Fruit fly (Drosophila melanogaster) whole organism, embryonic: ENCODE data around the gene Hsp70Ba.
A peak's percentile ranks its signal among the peaks of the same experiment; 100 is the strongest.

ENCODE experiments used
- CG11085 ChIP-seq: fragments of 200-800 bp; sonication (Bioruptor generic); IDR thresholded peaks from 2 replicates; pipeline ENCODE4 v1.3.6; 2022; ENCODE audit warnings: missing biosample characterization, missing genetic modification characterization
- CG11398 ChIP-seq: fragments of 200-800 bp; sonication (Bioruptor generic); optimal IDR thresholded peaks from 2 replicates; lab custom pipeline; 2016; ENCODE audit warnings: missing biosample characterization, missing genetic modification characterization
- CG11723 ChIP-seq: fragments of 200-800 bp; sonication (Bioruptor generic); optimal IDR thresholded peaks from 2 replicates; lab custom pipeline; 2017; ENCODE audit warnings: missing biosample characterization, mild to moderate bottlenecking, missing genetic modification characterization
- CG1233 ChIP-seq: fragments of 200-800 bp; sonication (Bioruptor generic); optimal IDR thresholded peaks from 4 replicates; lab custom pipeline; 2018; ENCODE audit warnings: missing biosample characterization, mild to moderate bottlenecking, missing genetic modification characterization
- CG12659 ChIP-seq: fragments of 200-800 bp; sonication (Bioruptor generic); optimal IDR thresholded peaks from 3 replicates; lab custom pipeline; 2017; ENCODE audit warnings: mild to moderate bottlenecking, missing biosample characterization, missing genetic modification reagents, missing genetic modification characterization
- CG12744 ChIP-seq: fragments of 200-800 bp; sonication (Bioruptor generic); optimal IDR thresholded peaks from 2 replicates; lab custom pipeline; 2016; ENCODE audit warnings: missing biosample characterization, missing genetic modification characterization
- CG13894 ChIP-seq: fragments of 200-800 bp; sonication (Bioruptor generic); optimal IDR thresholded peaks from 3 replicates; lab custom pipeline; 2018; ENCODE audit warnings: missing biosample characterization, mild to moderate bottlenecking, missing genetic modification characterization, moderate library complexity
- CG14050 ChIP-seq: fragments of 200-800 bp; sonication (Bioruptor generic); IDR thresholded peaks from 3 replicates; pipeline ENCODE4 v1.3.6; 2022; ENCODE audit warnings: missing biosample characterization, missing genetic modification characterization
- CG16813 ChIP-seq: fragments of 200-800 bp; sonication (Bioruptor generic); IDR thresholded peaks from 3 replicates; pipeline ENCODE4 v1.3.6; 2022; ENCODE audit warnings: missing biosample characterization, missing genetic modification characterization; ENCODE audit not compliant: partially characterized antibody
- CG17359 ChIP-seq: fragments of 200-800 bp; sonication (Bioruptor generic); optimal IDR thresholded peaks from 3 replicates; lab custom pipeline; 2018; ENCODE audit warnings: missing biosample characterization, mild to moderate bottlenecking, missing genetic modification characterization, moderate library complexity
- CG18764 ChIP-seq: fragments of 200-800 bp; sonication (Bioruptor generic); optimal IDR thresholded peaks from 3 replicates; lab custom pipeline; 2016; ENCODE audit warnings: missing biosample characterization, missing genetic modification characterization
- CG33213 ChIP-seq: fragments of 200-800 bp; sonication (Bioruptor generic); optimal IDR thresholded peaks from 3 replicates; lab custom pipeline; 2016; ENCODE audit warnings: missing biosample characterization, missing genetic modification characterization
- CG43689 ChIP-seq: fragments of 200-800 bp; sonication (Bioruptor generic); IDR thresholded peaks from 2 replicates; pipeline ENCODE4 v1.3.6; 2022; ENCODE audit warnings: missing biosample characterization, missing genetic modification characterization
- CG4424 ChIP-seq: fragments of 200-800 bp; sonication (Bioruptor generic); optimal IDR thresholded peaks from 3 replicates; lab custom pipeline; 2016; ENCODE audit warnings: missing biosample characterization, missing genetic modification characterization
- CG6765 ChIP-seq: fragments of 200-800 bp; sonication (Bioruptor generic); optimal IDR thresholded peaks from 3 replicates; lab custom pipeline; 2017; ENCODE audit warnings: missing biosample characterization, mild to moderate bottlenecking, missing genetic modification characterization
- CG8281 ChIP-seq: fragments of 200-800 bp; sonication (Bioruptor generic); optimal IDR thresholded peaks from 2 replicates; lab custom pipeline; 2018; ENCODE audit warnings: missing biosample characterization, mild to moderate bottlenecking, missing genetic modification characterization, moderate library complexity
- CG8388 ChIP-seq: fragments of 200-800 bp; sonication (Bioruptor generic); optimal IDR thresholded peaks from 2 replicates; lab custom pipeline; 2019; ENCODE audit warnings: missing biosample characterization, mild to moderate bottlenecking, missing genetic modification characterization, moderate library complexity
- CG9215 ChIP-seq: fragments of 200-800 bp; sonication (Bioruptor generic); IDR thresholded peaks from 2 replicates; pipeline ENCODE4 v1.3.6; 2022; ENCODE audit warnings: missing biosample characterization, missing genetic modification characterization
- CG9797 ChIP-seq: fragments of 200-800 bp; sonication (Bioruptor generic); optimal IDR thresholded peaks from 3 replicates; lab custom pipeline; 2018; ENCODE audit warnings: missing biosample characterization, mild to moderate bottlenecking, missing genetic modification characterization
- Doc2 ChIP-seq: fragments of 200-800 bp; sonication (Bioruptor generic); IDR thresholded peaks from 2 replicates; pipeline ENCODE4 v1.3.6; 2022; ENCODE audit warnings: missing biosample characterization, missing genetic modification characterization
- E2f1 ChIP-seq: fragments of 200-800 bp; sonication (Bioruptor generic); IDR thresholded peaks from 2 replicates; pipeline ENCODE4 v1.3.6; 2022; ENCODE audit warnings: missing biosample characterization, missing genetic modification characterization
- Fer1 ChIP-seq: fragments of 200-800 bp; sonication (Bioruptor generic); optimal IDR thresholded peaks from 2 replicates; lab custom pipeline; 2017; ENCODE audit warnings: missing biosample characterization, mild to moderate bottlenecking, missing genetic modification characterization
- Fer2 ChIP-seq: fragments of 200-800 bp; sonication (Bioruptor generic); optimal IDR thresholded peaks from 2 replicates; lab custom pipeline; 2018; ENCODE audit warnings: missing biosample characterization, mild to moderate bottlenecking, missing genetic modification characterization, moderate library complexity
- Gug ChIP-seq: fragments of 200-800 bp; sonication (Bioruptor generic); IDR thresholded peaks from 4 replicates; pipeline ENCODE4 v1.3.6; 2022; ENCODE audit warnings: missing biosample characterization, missing genetic modification characterization
- MBD-R2 ChIP-seq: fragments of 200-800 bp; sonication (Bioruptor generic); IDR thresholded peaks from 2 replicates; pipeline ENCODE4 v1.3.6; 2022; ENCODE audit warnings: missing biosample characterization, missing genetic modification characterization
- Med ChIP-seq: fragments of 200-800 bp; sonication (Bioruptor generic); peaks from one replicate; lab custom pipeline; 2016; ENCODE audit warnings: missing biosample characterization, missing genetic modification characterization, mild to moderate bottlenecking, inconsistent platforms, moderate library complexity
- NK7.1 ChIP-seq: fragments of 200-800 bp; sonication (Bioruptor generic); optimal IDR thresholded peaks from 3 replicates; lab custom pipeline; 2016; ENCODE audit warnings: missing biosample characterization, missing genetic modification characterization
- Ptx1 ChIP-seq: fragments of 200-800 bp; sonication (Bioruptor generic); IDR thresholded peaks from 2 replicates; pipeline ENCODE4 v1.3.6; 2022; ENCODE audit warnings: missing biosample characterization, missing genetic modification characterization
- Trl ChIP-seq, 3 experiments: fragments of >200 bp in 2 of 3; fragments of 200-800 bp in 1 of 3; sonication (Bioruptor generic) in 1 of 3; optimal IDR thresholded peaks; 2 replicates in 1 of 3; 3 replicates in 2 of 3; lab custom pipeline; 2016 to 2017; ENCODE audit warnings: missing biosample characterization in 1 of 3, missing genetic modification characterization in 1 of 3
- Xrp1 ChIP-seq: fragments of 200-800 bp; sonication (Bioruptor generic); IDR thresholded peaks from 2 replicates; pipeline ENCODE4 v1.3.6; 2022; ENCODE audit warnings: missing biosample characterization, missing genetic modification characterization
- YL-1 ChIP-seq: fragments of 200-800 bp; sonication (Bioruptor generic); optimal IDR thresholded peaks from 3 replicates; lab custom pipeline; 2017; ENCODE audit warnings: missing biosample characterization, mild to moderate bottlenecking, missing genetic modification characterization
- amos ChIP-seq: fragments of 200-800 bp; sonication (Bioruptor generic); IDR thresholded peaks from 2 replicates; pipeline ENCODE4 v1.3.6; 2022; ENCODE audit warnings: missing biosample characterization, missing genetic modification characterization; ENCODE audit not compliant: partially characterized antibody
- ase ChIP-seq: fragments of 200-800 bp; sonication (Bioruptor generic); IDR thresholded peaks from 3 replicates; pipeline ENCODE4 v1.3.6; 2022; ENCODE audit warnings: missing biosample characterization, missing genetic modification characterization
- bsh ChIP-seq, 2 experiments: fragments of 200-800 bp; sonication (Bioruptor generic); optimal IDR thresholded peaks; 2 replicates each; lab custom pipeline; 2017 to 2018; ENCODE audit warnings: mild to moderate bottlenecking in 2 of 2, missing biosample characterization in 2 of 2, missing genetic modification characterization in 2 of 2, moderate library complexity in 1 of 2
- chinmo ChIP-seq: fragments of 200-800 bp; sonication (Bioruptor generic); IDR thresholded peaks from 4 replicates; pipeline ENCODE4 v1.3.6; 2022; ENCODE audit warnings: missing biosample characterization, missing genetic modification characterization; ENCODE audit not compliant: partially characterized antibody
- dati ChIP-seq: fragments of 200-800 bp; sonication (Bioruptor generic); IDR thresholded peaks from 2 replicates; pipeline ENCODE4 v1.3.6; 2022; ENCODE audit warnings: missing biosample characterization, missing genetic modification characterization
- dysf ChIP-seq: fragments of 200-800 bp; sonication (Bioruptor generic); IDR thresholded peaks from 3 replicates; pipeline ENCODE4 v1.3.6; 2022; ENCODE audit warnings: missing biosample characterization, missing genetic modification characterization
- grn ChIP-seq: fragments of 200-800 bp; sonication (Bioruptor generic); optimal IDR thresholded peaks from 3 replicates; lab custom pipeline; 2017; ENCODE audit warnings: missing biosample characterization, missing genetic modification characterization
- hth ChIP-seq: fragments of >200 bp; optimal IDR thresholded peaks from 2 replicates; lab custom pipeline; 2017; ENCODE audit warnings: inconsistent platforms
- jigr1 ChIP-seq: fragments of 200-800 bp; sonication (Bioruptor generic); IDR thresholded peaks from 3 replicates; pipeline ENCODE4 v1.3.6; 2022; ENCODE audit warnings: missing biosample characterization, missing genetic modification characterization
- lilli ChIP-seq: fragments of 200-800 bp; sonication (Bioruptor generic); optimal IDR thresholded peaks from 3 replicates; lab custom pipeline; 2016; ENCODE audit warnings: missing biosample characterization, missing genetic modification characterization
- maf-S ChIP-seq: fragments of 200-800 bp; sonication (Bioruptor generic); optimal IDR thresholded peaks from 2 replicates; lab custom pipeline; 2016; ENCODE audit warnings: missing biosample characterization, missing genetic modification characterization
- mam ChIP-seq: fragments of 200-800 bp; sonication (Bioruptor generic); optimal IDR thresholded peaks from 3 replicates; lab custom pipeline; 2016; ENCODE audit warnings: missing biosample characterization, missing genetic modification characterization
- prd ChIP-seq, 3 experiments: fragments of >200 bp in 2 of 3; fragments of 200-800 bp in 1 of 3; sonication (Bioruptor generic) in 1 of 3; optimal IDR thresholded peaks in 2 of 3; IDR thresholded peaks in 1 of 3; 2 replicates in 2 of 3; 3 replicates in 1 of 3; pipeline versions ENCODE4 v1.3.6 to Lab custom; 2017 to 2022; ENCODE audit warnings: missing biosample characterization in 1 of 3, missing genetic modification characterization in 1 of 3
- sc ChIP-seq, 3 experiments: fragments of >200 bp in 2 of 3; fragments of 200-800 bp in 1 of 3; sonication (Bioruptor generic) in 1 of 3; optimal IDR thresholded peaks; 2 replicates in 2 of 3; 3 replicates in 1 of 3; lab custom pipeline; 2017; ENCODE audit warnings: mild to moderate bottlenecking in 1 of 3, missing biosample characterization in 1 of 3, missing genetic modification characterization in 1 of 3, missing genetic modification reagents in 1 of 3
- slbo ChIP-seq: fragments of 200-800 bp; sonication (Bioruptor generic); IDR thresholded peaks from 2 replicates; pipeline ENCODE4 v1.3.6; 2022; ENCODE audit warnings: missing biosample characterization, missing genetic modification characterization
- stc ChIP-seq: fragments of 200-800 bp; sonication (Bioruptor generic); IDR thresholded peaks from 2 replicates; pipeline ENCODE4 v1.3.6; 2022; ENCODE audit warnings: missing biosample characterization, missing genetic modification characterization
- trh ChIP-seq: fragments of 200-800 bp; sonication (Bioruptor generic); optimal IDR thresholded peaks from 2 replicates; lab custom pipeline; 2016; ENCODE audit warnings: missing biosample characterization, missing genetic modification characterization
- unc-4 ChIP-seq: fragments of 200-800 bp; sonication (Bioruptor generic); IDR thresholded peaks from 2 replicates; pipeline ENCODE4 v1.3.6; 2022; ENCODE audit warnings: missing biosample characterization, missing genetic modification characterization; ENCODE audit not compliant: partially characterized antibody

The Hsp70Ba gene

DNA sequence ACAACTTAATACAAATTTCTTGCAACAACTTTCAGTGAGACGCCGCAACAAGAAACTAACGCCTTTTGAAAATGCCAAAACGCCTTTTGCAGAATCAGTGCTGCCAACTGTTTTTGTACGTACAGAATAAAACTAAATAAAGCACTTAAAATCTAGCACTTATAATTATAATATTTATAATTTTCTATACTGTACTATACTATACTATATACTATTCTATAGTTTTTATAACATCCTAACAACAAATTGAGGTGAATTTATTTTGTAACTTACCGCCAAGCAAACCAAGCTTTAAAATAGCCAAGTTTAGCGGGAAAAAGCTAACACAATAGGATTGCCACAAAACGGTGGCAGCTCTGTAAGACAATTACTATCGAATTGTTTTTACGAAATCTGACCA is 33.8 kb downstream of the Hsp70Ba start, which contains the start of the genes Aos1 and Srlp (continued):
- TF ChIP-seq Xrp1 (GFP tag; lab: Robert Waterston, UW) (peak; percentile 31; the same call in 1 of the 2 replicates), CG12744 (GFP tag; lab: Kevin White, UChicago) (no peak), CG16813 (no peak), MBD-R2 (GFP tag; lab: Robert Waterston, UW) (peak; percentile 69), hth (lab: Kevin White, UChicago) (no peak), CG8281 (tag; lab: Kevin White, UChicago) (no peak), CG9215 (peak; percentile 58), CG43689 (no peak), sc (optimal IDR thresholded peaks at IDR 0.05; lab: Kevin White, UChicago) (no peak), sc (GFP tag; optimal IDR thresholded peaks at IDR 0.05; lab: Kevin White, UChicago) (peak; percentile 1), Med (GFP tag; lab: Kevin White, UChicago) (peak; percentile 52), CG8388 (GFP tag; lab: Kevin White, UChicago) (peak; percentile 44), jigr1 (no peak), CG17359 (tag; lab: Kevin White, UChicago) (peak; percentile 35), CG11085 (GFP tag; lab: Robert Waterston, UW) (no peak), Fer1 (peak; percentile 65), mam (GFP tag; lab: Kevin White, UChicago) (peak; percentile 15), YL-1 (GFP tag; lab: Kevin White, UChicago) (peak; percentile 63), dati (no peak), CG6765 (GFP tag; lab: Kevin White, UChicago) (no peak), E2f1 (GFP tag; lab: Robert Waterston, UW) (0 out of 2 replicates have a peak, but pooled peaks have one; percentile 8), CG33213 (GFP tag; lab: Kevin White, UChicago) (no peak), CG14050 (no peak), ase (GFP tag; lab: Robert Waterston, UW) (no peak), stc (no peak), CG11723 (peak; percentile 11), prd (optimal IDR thresholded peaks at IDR 0.05; lab: Kevin White, UChicago) (no peak), prd (GFP tag; IDR thresholded peaks at IDR 0.05; lab: Robert Waterston, UW) (peak; percentile 55; the same call in 2 of the 3 replicates), Trl (optimal IDR thresholded peaks at IDR 0.05; lab: Kevin White, UChicago) (no peak), Trl (GFP tag; optimal IDR thresholded peaks at IDR 0.05; lab: Kevin White, UChicago) (no peak), chinmo (0 out of 4 replicates have a peak, but pooled peaks have one; percentile 38), CG11398 (GFP tag; lab: Kevin White, UChicago) (no peak), Ptx1 (peak; percentile 46), CG4424 (GFP tag; lab: Kevin White, UChicago) (no peak), CG13894 (tag; lab: Kevin White, UChicago) (peak; percentile 63), slbo (GFP tag; lab: Robert Waterston, UW) (0 out of 2 replicates have a peak, but pooled peaks have one; percentile 40), Fer2 (tag; lab: Kevin White, UChicago) (peak; percentile 34), NK7.1 (GFP tag; lab: Kevin White, UChicago) (no peak), dysf (GFP tag; lab: Robert Waterston, UW) (no peak; the same call in 2 of the 3 replicates), trh (GFP tag; lab: Kevin White, UChicago) (no peak), CG1233 (GFP tag; lab: Kevin White, UChicago) (peak; percentile 45), Gug (GFP tag; lab: Robert Waterston, UW) (peak; percentile 1; the same call in 1 of the 4 replicates), grn (GFP tag; lab: Kevin White, UChicago) (no peak), Doc2 (GFP tag; lab: Robert Waterston, UW) (no peak), CG12659 (GFP tag; lab: Kevin White, UChicago) (peak; percentile 81), unc-4 (GFP tag; lab: Robert Waterston, UW) (peak; percentile 43; the same call in 1 of the 2 replicates), maf-S (GFP tag; lab: Kevin White, UChicago) (no peak), CG9797 (GFP tag; lab: Kevin White, UChicago) (peak; percentile 63), CG18764 (peak; percentile 20), lilli (GFP tag; lab: Kevin White, UChicago) (peak; percentile 8), amos (GFP tag; lab: Robert Waterston, UW) (peak; percentile 12; the same call in 1 of the 2 replicates), bsh (GFP tag; optimal IDR thresholded peaks at IDR 0.05; lab: Kevin White, UChicago) (peak in 1 of 2 experiments; percentile 49)
